Worm (Caenorhabditis elegans) whole organism, L4 larva: ENCODE measurements around the gene W09H1.3.

Source experiments
- F44E2.7 ChIP-seq: fragments of 200-800 bp; sonication (Bioruptor generic); IDR thresholded peaks from 2 replicates; pipeline ENCODE4 v2.1.2; 2022; ENCODE audit warnings: missing genetic modification characterization, missing compliant biosample characterization
- T26A8.4 ChIP-seq: fragments of 200-800 bp; sonication (Bioruptor generic); IDR thresholded peaks from 2 replicates; pipeline ENCODE4 v1.3.6; 2022; ENCODE audit warnings: missing genetic modification characterization, missing compliant biosample characterization
- Y105C5A.15 ChIP-seq: fragments of 200-800 bp; sonication (Bioruptor generic); IDR thresholded peaks from 2 replicates; pipeline ENCODE4 v1.3.6; 2022; ENCODE audit warnings: missing genetic modification characterization, missing compliant biosample characterization
- Y75B8A.6 ChIP-seq: fragments of 200-800 bp; sonication (Bioruptor generic); IDR thresholded peaks from 2 replicates; pipeline ENCODE4 v1.3.6; 2022; ENCODE audit warnings: missing genetic modification reagents, missing genetic modification characterization, missing compliant biosample characterization
- ZK337.2 ChIP-seq: fragments of 200-800 bp; sonication (Bioruptor generic); IDR thresholded peaks from 2 replicates; pipeline ENCODE4 v1.3.6; 2022; ENCODE audit warnings: missing genetic modification reagents, missing genetic modification characterization, missing compliant biosample characterization
- aha-1 ChIP-seq: fragments of 150-350 bp; peaks from one replicate; lab custom pipeline; 2014; ENCODE audit warnings: missing biosample characterization, missing genetic modification characterization
- dve-1 ChIP-seq: sonication (generic microtip); optimal IDR thresholded peaks from 2 replicates; lab custom pipeline; 2017; ENCODE audit warnings: antibody characterized with exemption, mild to moderate bottlenecking, missing genetic modification characterization, missing compliant biosample characterization; ENCODE audit not compliant: insufficient read depth
- hlh-11 ChIP-seq: fragments of 200-800 bp; sonication (Bioruptor generic); optimal IDR thresholded peaks from 2 replicates; lab custom pipeline; 2018; ENCODE audit warnings: mild to moderate bottlenecking, missing genetic modification characterization, missing compliant biosample characterization
- lim-7 ChIP-seq: fragments of 200-800 bp; sonication (Bioruptor generic); IDR thresholded peaks from 2 replicates; pipeline ENCODE4 v1.3.6; 2022; ENCODE audit warnings: missing genetic modification characterization, missing compliant biosample characterization
- mep-1 ChIP-seq: fragments of 150-350 bp; sonication (generic microtip); optimal IDR thresholded peaks from 3 replicates; lab custom pipeline; 2014; ENCODE audit warnings: missing biosample characterization, missing genetic modification characterization
- nhr-11 ChIP-seq: fragments of 150-350 bp; optimal IDR thresholded peaks from 2 replicates; lab custom pipeline; 2014; ENCODE audit warnings: missing biosample characterization, missing genetic modification characterization
- php-3 ChIP-seq: fragments of 200-800 bp; sonication (Bioruptor generic); IDR thresholded peaks from 2 replicates; pipeline ENCODE4 v1.3.6; 2022; ENCODE audit warnings: missing genetic modification reagents, missing genetic modification characterization, missing compliant biosample characterization
- rbr-2 ChIP-seq: sonication (generic microtip); optimal IDR thresholded peaks from 2 replicates; lab custom pipeline; 2016; ENCODE audit warnings: missing genotype, missing genetic modification characterization, missing compliant biosample characterization
- spr-3 ChIP-seq: fragments of 200-800 bp; sonication (Bioruptor generic); optimal IDR thresholded peaks from 2 replicates; lab custom pipeline; 2018; ENCODE audit warnings: mild to moderate bottlenecking, missing genetic modification characterization, missing compliant biosample characterization
- unc-39 ChIP-seq: sonication (generic microtip); optimal IDR thresholded peaks from 2 replicates; lab custom pipeline; 2017; ENCODE audit warnings: missing biosample characterization, missing genetic modification characterization
- unc-62 ChIP-seq, 3 experiments: fragments of 150-350 bp in 1 of 3; sonication (generic microtip); optimal IDR thresholded peaks in 2 of 3; peaks in 1 of 3; 1 replicate in 1 of 3; 2 replicates in 2 of 3; lab custom pipeline; 2014 to 2017; ENCODE audit warnings: missing biosample characterization in 3 of 3, missing genetic modification characterization in 3 of 3, missing genetic modification reagents in 3 of 3, missing genotype in 1 of 3
- vab-7 ChIP-seq: fragments of 200-800 bp; sonication (Bioruptor generic); IDR thresholded peaks from 2 replicates; pipeline ENCODE4 v1.3.6; 2022; ENCODE audit warnings: missing genetic modification reagents, missing genetic modification characterization, missing compliant biosample characterization

W09H1.3 gene

DNA sequence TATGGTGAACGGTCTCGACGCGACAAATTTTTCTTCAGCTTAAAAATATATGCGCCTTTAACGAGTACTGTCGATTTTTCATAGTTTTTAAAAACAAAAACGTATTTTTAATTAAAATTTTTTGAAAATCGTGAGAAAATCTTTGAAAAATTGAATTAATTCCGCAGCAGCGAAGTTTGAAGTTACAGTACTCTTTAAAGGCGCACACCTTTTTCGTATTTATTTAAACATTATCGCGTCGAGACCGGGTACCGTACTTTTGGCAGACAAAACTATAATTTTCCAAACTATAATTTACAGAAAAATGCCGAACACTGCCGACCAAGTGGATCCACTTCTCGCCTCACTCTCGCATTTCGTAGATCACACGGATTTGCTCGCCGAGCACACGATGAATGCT lies 31.6 kb downstream of the W09H1.3 start, which contains the start of gene F15D4.2:
Gene F15D4.2 (plus strand): TSS at position 301 of the 400 bp plus-strand sequence.
- TF ChIP-seq php-3 (GFP tag; lab: Robert Waterston, UW) (0 out of 2 replicates have a peak, but pooled peaks have one; percentile 21), ZK337.2 (GFP tag; lab: Robert Waterston, UW) (no peak)

DNA sequence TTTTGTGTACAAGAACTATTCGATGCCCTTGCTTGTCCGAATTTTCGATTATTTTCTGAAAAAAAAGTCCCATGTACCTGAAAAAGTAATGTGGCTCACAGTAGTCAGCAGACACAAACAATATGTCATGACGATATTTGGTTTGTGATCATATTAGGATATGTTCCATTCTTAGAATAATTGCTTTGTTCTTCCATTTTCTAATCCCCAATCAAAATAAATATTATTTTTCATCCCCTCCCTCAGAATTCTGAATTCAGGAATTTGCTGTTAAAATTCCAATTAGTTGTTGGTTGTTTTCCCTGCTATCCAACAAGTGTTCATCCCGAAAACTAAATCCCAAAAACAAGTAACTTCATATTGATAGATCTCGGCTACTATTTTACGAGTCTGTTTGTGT lies 35.1 kb downstream of the W09H1.3 start:
- TF ChIP-seq unc-39 (no peak), aha-1 (peak; percentile 87), unc-62 (GFP tag; optimal IDR thresholded peaks at IDR 0.05 in 1 of 2; lab: Kevin White, UChicago) (peak in 1 of 2 experiments; percentile 67), unc-62 (tag; optimal IDR thresholded peaks at IDR 0.05; lab: Kevin White, UChicago) (no peak)
- TF ChIP-seq, all 104 proteins: peak for 2

DNA sequence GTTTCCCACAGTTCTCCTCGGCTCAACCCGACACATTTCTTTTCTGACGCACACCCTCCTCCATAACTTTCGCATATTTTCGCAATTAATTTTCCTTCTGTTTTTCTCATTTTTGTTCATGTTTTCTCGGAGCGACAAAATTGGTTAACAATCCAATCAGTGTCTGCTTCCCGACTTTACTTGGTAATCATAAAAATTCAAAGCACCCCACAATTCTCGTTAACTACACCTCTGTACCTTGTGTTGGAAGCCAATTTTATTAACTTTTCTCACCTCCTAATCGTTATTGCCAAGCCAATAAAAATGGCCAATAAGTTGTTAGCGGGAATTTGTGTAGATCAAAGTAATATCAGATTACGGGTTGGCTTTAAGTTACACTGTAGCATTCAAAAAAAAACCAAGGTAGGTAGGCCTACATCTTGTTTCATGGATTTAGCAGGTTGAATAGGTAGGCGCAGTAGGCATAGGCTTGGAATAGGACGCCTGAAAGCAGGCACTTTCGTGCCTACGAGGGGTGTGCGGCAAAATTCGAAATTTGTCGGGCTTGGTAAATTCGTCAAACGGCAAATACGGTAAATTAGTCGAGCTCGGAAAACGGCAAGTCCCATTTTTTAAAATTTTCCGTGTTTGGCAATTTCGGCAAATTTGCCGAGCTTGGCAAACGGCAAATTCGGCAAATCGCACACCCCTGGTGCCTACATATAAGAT lies 46.4 kb downstream of the W09H1.3 start:
- TF ChIP-seq Y105C5A.15 (GFP tag; lab: Robert Waterston, UW): no peak
- peak; percentile 4 for TF ChIP-seq nhr-11 (tag; lab: Kevin White, UChicago)
- no peak for TF ChIP-seq rbr-2 (tag; lab: Kevin White, UChicago)
- TF ChIP-seq hlh-11 (tag; lab: Kevin White, UChicago): no peak
- TF ChIP-seq unc-62 (GFP tag; optimal IDR thresholded peaks at IDR 0.05 in 1 of 2; lab: Kevin White, UChicago): peak in 1 of 2 experiments; percentile 73
- TF ChIP-seq unc-62 (tag; optimal IDR thresholded peaks at IDR 0.05; lab: Kevin White, UChicago): no peak
- 0 out of 2 replicates have a peak, but pooled peaks have one; percentile 52 for TF ChIP-seq F44E2.7 (GFP tag; lab: Robert Waterston, UW)
- TF ChIP-seq, all 104 proteins: peak for 3

DNA sequence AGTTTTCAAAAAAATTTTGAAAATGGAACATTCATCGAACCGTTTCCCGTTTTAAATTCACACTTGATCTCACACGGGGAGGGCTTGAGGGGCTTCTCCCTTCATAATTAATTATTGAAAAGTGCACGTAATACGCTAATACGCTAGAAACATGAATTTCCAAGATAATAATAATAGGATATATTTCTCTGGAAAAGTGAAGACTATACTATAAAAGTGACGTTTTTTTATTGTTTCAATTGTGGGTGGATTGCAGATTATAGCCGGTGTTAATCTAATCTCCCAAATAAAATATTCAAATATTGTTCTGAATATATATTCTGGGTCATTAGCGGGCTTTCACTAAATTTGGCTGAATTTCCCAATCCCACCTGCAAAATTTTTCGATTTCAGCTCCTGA lies 49.5 kb downstream of the W09H1.3 start:
- TF ChIP-seq mep-1 (tag; lab: Kevin White, UChicago) (no peak), spr-3 (GFP tag; lab: Kevin White, UChicago) (no peak), lim-7 (GFP tag; lab: Robert Waterston, UW) (no peak), dve-1 (tag; lab: Kevin White, UChicago) (no peak), Y75B8A.6 (GFP tag; lab: Robert Waterston, UW) (no peak), T26A8.4 (GFP tag; lab: Robert Waterston, UW) (no peak), vab-7 (GFP tag; lab: Robert Waterston, UW) (no peak)
